Fruit fly (Drosophila melanogaster) whole organism, embryonic: ENCODE results near the gene CG32647.

Experiments used
- BEAF-32 ChIP-seq: fragments of 200-800 bp; sonication (Bioruptor generic); optimal IDR thresholded peaks from 3 replicates; lab custom pipeline; 2017; ENCODE audit warnings: missing biosample characterization, missing genetic modification characterization, mild to moderate bottlenecking, moderate library complexity, missing genetic modification reagents
- C15 ChIP-seq: fragments of 200-800 bp; sonication (Bioruptor generic); IDR thresholded peaks from 3 replicates; pipeline ENCODE4 v1.3.6; 2022; ENCODE audit warnings: missing biosample characterization, missing genetic modification characterization
- CG1024 ChIP-seq: fragments of 200-800 bp; sonication (Bioruptor generic); IDR thresholded peaks from 2 replicates; pipeline ENCODE4 v1.3.6; 2022; ENCODE audit warnings: missing biosample characterization, missing genetic modification characterization
- CG11085 ChIP-seq: fragments of 200-800 bp; sonication (Bioruptor generic); IDR thresholded peaks from 2 replicates; pipeline ENCODE4 v1.3.6; 2022; ENCODE audit warnings: missing biosample characterization, missing genetic modification characterization
- CG11456 ChIP-seq: fragments of 200-800 bp; sonication (Bioruptor generic); IDR thresholded peaks from 3 replicates; pipeline ENCODE4 v1.3.6; 2022; ENCODE audit warnings: missing biosample characterization, missing genetic modification characterization
- CG11504 ChIP-seq: fragments of 200-800 bp; sonication (Bioruptor generic); optimal IDR thresholded peaks from 3 replicates; lab custom pipeline; 2019; ENCODE audit warnings: missing biosample characterization, mild to moderate bottlenecking, missing genetic modification characterization, moderate library complexity
- CG12071 ChIP-seq: fragments of 200-800 bp; sonication (Bioruptor generic); optimal IDR thresholded peaks from 3 replicates; lab custom pipeline; 2018; ENCODE audit warnings: missing biosample characterization, mild to moderate bottlenecking, missing genetic modification characterization
- CG12299 ChIP-seq: fragments of 200-800 bp; sonication (Bioruptor generic); optimal IDR thresholded peaks from 2 replicates; lab custom pipeline; 2018; ENCODE audit warnings: missing biosample characterization, mild to moderate bottlenecking, missing genetic modification characterization
- CG12769 ChIP-seq: fragments of 200-800 bp; sonication (Bioruptor generic); optimal IDR thresholded peaks from 2 replicates; lab custom pipeline; 2019; ENCODE audit warnings: missing biosample characterization, mild to moderate bottlenecking, missing genetic modification characterization, moderate library complexity
- CG16813 ChIP-seq: fragments of 200-800 bp; sonication (Bioruptor generic); IDR thresholded peaks from 3 replicates; pipeline ENCODE4 v1.3.6; 2022; ENCODE audit warnings: missing biosample characterization, missing genetic modification characterization; ENCODE audit not compliant: partially characterized antibody
- CG2116 ChIP-seq: fragments of 200-800 bp; sonication (Bioruptor generic); optimal IDR thresholded peaks from 3 replicates; lab custom pipeline; 2018; ENCODE audit warnings: missing biosample characterization, mild to moderate bottlenecking, missing genetic modification characterization
- CG32532 ChIP-seq: fragments of 200-800 bp; sonication (Bioruptor generic); IDR thresholded peaks from 2 replicates; pipeline ENCODE4 v1.3.6; 2022; ENCODE audit warnings: missing biosample characterization, missing genetic modification characterization
- CG4282 ChIP-seq: fragments of 200-800 bp; sonication (Bioruptor generic); optimal IDR thresholded peaks from 2 replicates; lab custom pipeline; 2016; ENCODE audit warnings: missing biosample characterization, missing genetic modification characterization
- CG7786 ChIP-seq: fragments of 200-800 bp; sonication (Bioruptor generic); optimal IDR thresholded peaks from 2 replicates; lab custom pipeline; 2016; ENCODE audit warnings: missing biosample characterization, missing genetic modification characterization
- CG8290 ChIP-seq, 3 experiments: fragments of 200-800 bp; sonication (Bioruptor generic); optimal IDR thresholded peaks; 2 replicates each; lab custom pipeline; 2016 to 2019; ENCODE audit warnings: missing biosample characterization in 3 of 3, missing genetic modification characterization in 3 of 3, mild to moderate bottlenecking in 2 of 3, moderate library complexity in 1 of 3
- CG8944 ChIP-seq: fragments of 200-800 bp; sonication (Bioruptor generic); optimal IDR thresholded peaks from 3 replicates; lab custom pipeline; 2016; ENCODE audit warnings: missing biosample characterization, missing genetic modification characterization
- CG9609 ChIP-seq: fragments of 200-800 bp; sonication (Bioruptor generic); optimal IDR thresholded peaks from 3 replicates; lab custom pipeline; 2016; ENCODE audit warnings: missing biosample characterization, missing genetic modification characterization
- CHES-1-like ChIP-seq: fragments of 200-800 bp; sonication (Bioruptor generic); optimal IDR thresholded peaks from 2 replicates; lab custom pipeline; 2016; ENCODE audit warnings: missing biosample characterization, missing genetic modification characterization
- Dip2 ChIP-seq: fragments of 200-800 bp; sonication (Bioruptor generic); IDR thresholded peaks from 2 replicates; pipeline ENCODE4 v1.3.6; 2022; ENCODE audit warnings: missing biosample characterization, missing genetic modification characterization
- Dip3 ChIP-seq: fragments of 200-800 bp; sonication (Bioruptor generic); optimal IDR thresholded peaks from 3 replicates; lab custom pipeline; 2016; ENCODE audit warnings: missing biosample characterization, missing genetic modification characterization
- Dll ChIP-seq: fragments of 200-800 bp; sonication (Bioruptor generic); IDR thresholded peaks from 4 replicates; pipeline ENCODE4 v1.3.6; 2022; ENCODE audit warnings: missing biosample characterization, missing genetic modification characterization; ENCODE audit not compliant: partially characterized antibody
- Drgx ChIP-seq: fragments of 200-800 bp; sonication (Bioruptor generic); IDR thresholded peaks from 2 replicates; pipeline ENCODE4 v1.3.6; 2022; ENCODE audit warnings: missing biosample characterization, missing genetic modification characterization
- Ets65A ChIP-seq: fragments of 200-800 bp; sonication (Bioruptor generic); peaks from one replicate; lab custom pipeline; 2016; ENCODE audit warnings: missing biosample characterization, missing genetic modification characterization
- Fer2 ChIP-seq: fragments of 200-800 bp; sonication (Bioruptor generic); optimal IDR thresholded peaks from 2 replicates; lab custom pipeline; 2018; ENCODE audit warnings: missing biosample characterization, mild to moderate bottlenecking, missing genetic modification characterization, moderate library complexity
- HmgZ ChIP-seq: fragments of 200-800 bp; sonication (Bioruptor generic); optimal IDR thresholded peaks from 2 replicates; lab custom pipeline; 2018; ENCODE audit warnings: missing biosample characterization, mild to moderate bottlenecking, missing genetic modification characterization
- Hr3 ChIP-seq: fragments of 200-800 bp; sonication (Bioruptor generic); optimal IDR thresholded peaks from 3 replicates; lab custom pipeline; 2016; ENCODE audit warnings: missing biosample characterization, missing genetic modification characterization
- Kr ChIP-seq: fragments of 200-800 bp; sonication (Bioruptor generic); optimal IDR thresholded peaks from 2 replicates; lab custom pipeline; 2017; ENCODE audit warnings: missing biosample characterization, mild to moderate bottlenecking, missing genetic modification characterization
- Max ChIP-seq: fragments of 200-800 bp; sonication (Bioruptor generic); optimal IDR thresholded peaks from 2 replicates; lab custom pipeline; 2016; ENCODE audit warnings: missing biosample characterization, mild to moderate bottlenecking, missing genetic modification characterization
- Nf-YA ChIP-seq: fragments of 200-800 bp; sonication (Bioruptor generic); IDR thresholded peaks from 2 replicates; pipeline ENCODE4 v1.3.6; 2022; ENCODE audit warnings: missing biosample characterization, missing genetic modification characterization
- Oaz ChIP-seq: fragments of 200-800 bp; sonication (Bioruptor generic); IDR thresholded peaks from 2 replicates; pipeline ENCODE4 v1.3.6; 2022; ENCODE audit warnings: missing biosample characterization, missing genetic modification characterization
- Rfx ChIP-seq: fragments of 200-800 bp; sonication (Bioruptor generic); IDR thresholded peaks from 2 replicates; pipeline ENCODE4 v1.3.6; 2022; ENCODE audit warnings: missing biosample characterization, missing genetic modification characterization
- Vsx1 ChIP-seq: fragments of 200-800 bp; sonication (Bioruptor generic); optimal IDR thresholded peaks from 2 replicates; lab custom pipeline; 2017; ENCODE audit warnings: missing biosample characterization, mild to moderate bottlenecking, missing genetic modification characterization, missing genetic modification reagents
- ase ChIP-seq: fragments of 200-800 bp; sonication (Bioruptor generic); IDR thresholded peaks from 3 replicates; pipeline ENCODE4 v1.3.6; 2022; ENCODE audit warnings: missing biosample characterization, missing genetic modification characterization
- az2 ChIP-seq: fragments of 200-800 bp; sonication (Bioruptor generic); optimal IDR thresholded peaks from 3 replicates; lab custom pipeline; 2016; ENCODE audit warnings: missing biosample characterization, missing genetic modification characterization
- caup ChIP-seq: fragments of 200-800 bp; sonication (Bioruptor generic); optimal IDR thresholded peaks from 3 replicates; lab custom pipeline; 2017; ENCODE audit warnings: missing biosample characterization, mild to moderate bottlenecking, missing genetic modification characterization, moderate library complexity; ENCODE audit not compliant: severe bottlenecking
- dan ChIP-seq: fragments of 200-800 bp; sonication (Bioruptor generic); IDR thresholded peaks from 2 replicates; pipeline ENCODE4 v1.3.6; 2022; ENCODE audit warnings: missing biosample characterization, missing genetic modification characterization
- esg ChIP-seq: fragments of 200-800 bp; sonication (Bioruptor generic); conservative IDR thresholded peaks from 2 replicates; pipeline ENCODE4 v1.3.6; 2022; ENCODE audit warnings: missing biosample characterization, missing genetic modification characterization
- ftz-f1 ChIP-seq: fragments of 200-800 bp; sonication (Bioruptor generic); optimal IDR thresholded peaks from 2 replicates; lab custom pipeline; 2016; ENCODE audit warnings: missing biosample characterization, missing genetic modification characterization
- gcm ChIP-seq: fragments of 200-800 bp; sonication (Bioruptor generic); optimal IDR thresholded peaks from 2 replicates; lab custom pipeline; 2019; ENCODE audit warnings: missing biosample characterization, mild to moderate bottlenecking, missing genetic modification characterization, moderate library complexity
- gt ChIP-seq: fragments of 200-800 bp; sonication (Bioruptor generic); IDR thresholded peaks from 2 replicates; pipeline ENCODE4 v1.3.6; 2022; ENCODE audit warnings: missing biosample characterization, missing genetic modification characterization
- her ChIP-seq: fragments of 200-800 bp; sonication (Bioruptor generic); optimal IDR thresholded peaks from 2 replicates; lab custom pipeline; 2016; ENCODE audit warnings: missing biosample characterization, missing genetic modification characterization
- ind ChIP-seq: fragments of 200-800 bp; sonication (Bioruptor generic); optimal IDR thresholded peaks from 3 replicates; lab custom pipeline; 2016; ENCODE audit warnings: missing biosample characterization, missing genetic modification characterization
- klu ChIP-seq: fragments of 200-800 bp; sonication (Bioruptor generic); IDR thresholded peaks from 2 replicates; pipeline ENCODE4 v1.3.6; 2022; ENCODE audit warnings: missing biosample characterization, missing genetic modification characterization
- lmd ChIP-seq: fragments of 200-800 bp; sonication (Bioruptor generic); IDR thresholded peaks from 2 replicates; pipeline ENCODE4 v1.3.6; 2022; ENCODE audit warnings: missing biosample characterization, missing genetic modification characterization
- row ChIP-seq: fragments of 200-800 bp; sonication (Bioruptor generic); IDR thresholded peaks from 3 replicates; pipeline ENCODE4 v1.3.6; 2022; ENCODE audit warnings: missing biosample characterization, missing genetic modification characterization
- sr ChIP-seq: fragments of 200-800 bp; sonication (Bioruptor generic); IDR thresholded peaks from 3 replicates; pipeline ENCODE4 v1.3.6; 2022; ENCODE audit warnings: missing biosample characterization, missing genetic modification characterization
- tll ChIP-seq, 2 experiments: fragments of 200-800 bp in 1 of 2; fragments of >200 bp in 1 of 2; sonication (Bioruptor generic) in 1 of 2; optimal IDR thresholded peaks; 2 replicates each; lab custom pipeline; 2017 to 2019; ENCODE audit warnings: missing biosample characterization in 2 of 2, missing genetic modification characterization in 2 of 2, mild to moderate bottlenecking in 1 of 2, moderate library complexity in 1 of 2
- tna ChIP-seq: fragments of 200-800 bp; sonication (Bioruptor generic); IDR thresholded peaks from 2 replicates; pipeline ENCODE4 v1.3.6; 2022; ENCODE audit warnings: missing biosample characterization, missing genetic modification characterization; ENCODE audit not compliant: partially characterized antibody
- wek ChIP-seq: fragments of 200-800 bp; sonication (Bioruptor generic); optimal IDR thresholded peaks from 3 replicates; lab custom pipeline; 2018; ENCODE audit warnings: missing biosample characterization, mild to moderate bottlenecking, missing genetic modification characterization, moderate library complexity
- yki ChIP-seq: fragments of >200 bp; optimal IDR thresholded peaks from 3 replicates; lab custom pipeline; 2018
- zf30C ChIP-seq: fragments of 200-800 bp; sonication (Bioruptor generic); optimal IDR thresholded peaks from 3 replicates; lab custom pipeline; 2018; ENCODE audit warnings: missing biosample characterization, mild to moderate bottlenecking, missing genetic modification characterization

The CG32647 gene

dm6 chrX:12754348-12754733 lies 30.4 kb downstream of the CG32647 start (continued):
- TF ChIP-seq CG12299 (tag; lab: Kevin White, UChicago) (peak; percentile 82), row (GFP tag; lab: Robert Waterston, UW) (peak; percentile 98), Rfx (GFP tag; lab: Robert Waterston, UW) (peak; percentile 98), sr (GFP tag; lab: Robert Waterston, UW) (peak; percentile 69; the same call in 2 of the 3 replicates), Dll (no peak), ind (GFP tag; lab: Kevin White, UChicago) (peak; percentile 95), Kr (GFP tag; lab: Kevin White, UChicago) (no peak), zf30C (GFP tag; lab: Kevin White, UChicago) (no peak), HmgZ (tag; lab: Kevin White, UChicago) (peak; percentile 91), CG12071 (GFP tag; lab: Kevin White, UChicago) (peak; percentile 74), gt (GFP tag; lab: Robert Waterston, UW) (peak; percentile 60; the same call in 1 of the 2 replicates), Drgx (GFP tag; lab: Robert Waterston, UW) (peak; percentile 99), ase (GFP tag; lab: Robert Waterston, UW) (peak; percentile 94), Nf-YA (peak; percentile 92), wek (GFP tag; lab: Kevin White, UChicago) (no peak), Hr3 (GFP tag; lab: Kevin White, UChicago) (peak; percentile 88), Dip2 (GFP tag; lab: Robert Waterston, UW) (peak; percentile 57; the same call in 1 of the 2 replicates), yki (lab: Kevin White, UChicago) (no peak), CG11456 (GFP tag; lab: Robert Waterston, UW) (peak; percentile 97), tll (GFP tag; optimal IDR thresholded peaks at IDR 0.05; lab: Kevin White, UChicago) (no peak), ftz-f1 (no peak), Max (peak; percentile 88), Oaz (GFP tag; lab: Robert Waterston, UW) (peak; percentile 90), gcm (GFP tag; lab: Kevin White, UChicago) (peak; percentile 74), lmd (GFP tag; lab: Robert Waterston, UW) (peak; percentile 97), BEAF-32 (GFP tag; lab: Kevin White, UChicago) (peak; percentile 13), CG9609 (GFP tag; lab: Kevin White, UChicago) (peak; percentile 79), CG16813 (GFP tag; lab: Robert Waterston, UW) (no peak), Fer2 (peak; percentile 86), CG8944 (GFP tag; lab: Kevin White, UChicago) (peak; percentile 82), her (peak; percentile 77), CG2116 (GFP tag; lab: Kevin White, UChicago) (peak; percentile 20), CG11085 (GFP tag; lab: Robert Waterston, UW) (peak; percentile 95), tna (GFP tag; lab: Robert Waterston, UW) (no peak), CG7786 (peak; percentile 91), CG11504 (tag; lab: Kevin White, UChicago) (peak; percentile 90), Dip3 (GFP tag; lab: Kevin White, UChicago) (peak; percentile 95), klu (GFP tag; lab: Robert Waterston, UW) (peak; percentile 91), CG8290 (GFP tag; optimal IDR thresholded peaks at IDR 0.05; lab: Kevin White, UChicago) (peak; percentile 67), CG8290 (tag; optimal IDR thresholded peaks at IDR 0.05; lab: Kevin White, UChicago) (peak in 1 of 2 experiments; percentile 94), az2 (GFP tag; lab: Kevin White, UChicago) (peak; percentile 89), Vsx1 (peak; percentile 62), CG32532 (GFP tag; lab: Robert Waterston, UW) (peak; percentile 98), CHES-1-like (peak; percentile 81), caup (GFP tag; lab: Kevin White, UChicago) (peak; percentile 87), Ets65A (GFP tag; lab: Kevin White, UChicago) (peak; percentile 95), dan (GFP tag; lab: Robert Waterston, UW) (peak; percentile 78), CG1024 (GFP tag; lab: Robert Waterston, UW) (peak; percentile 83), esg (GFP tag; lab: Robert Waterston, UW) (peak; percentile 93), CG4282 (peak; percentile 19), C15 (GFP tag; lab: Robert Waterston, UW) (peak; percentile 90), CG12769 (tag; lab: Kevin White, UChicago) (peak; percentile 91)
